Worm (Caenorhabditis elegans) whole organism, L4 larva: Measurements from ENCODE around the gene R03H10.11.
A peak's percentile ranks its signal among the peaks of the same experiment; 100 is the strongest.

Source experiments
- D1046.2 ChIP-seq: fragments of 200-800 bp; sonication (Bioruptor generic); IDR thresholded peaks from 2 replicates; pipeline ENCODE4 v1.3.6; 2022; ENCODE audit warnings: missing genetic modification characterization, missing compliant biosample characterization
- F10B5.3 ChIP-seq: sonication (generic microtip); optimal IDR thresholded peaks from 2 replicates; lab custom pipeline; 2016; ENCODE audit warnings: mild to moderate bottlenecking, missing genetic modification characterization, missing compliant biosample characterization
- F37D6.2 ChIP-seq: sonication (generic microtip); optimal IDR thresholded peaks from 2 replicates; lab custom pipeline; 2016; ENCODE audit warnings: mild to moderate bottlenecking, missing genetic modification characterization, missing compliant biosample characterization
- F49E8.2 ChIP-seq: sonication (generic microtip); optimal IDR thresholded peaks from 2 replicates; lab custom pipeline; 2016; ENCODE audit warnings: missing compliant biosample characterization, mild to moderate bottlenecking, missing genetic modification characterization, borderline replicate concordance
- R02D3.7 ChIP-seq: fragments of 150-350 bp; sonication (generic microtip); optimal IDR thresholded peaks from 3 replicates; lab custom pipeline; 2014; ENCODE audit warnings: missing biosample characterization, missing genetic modification characterization
- T20F7.1 ChIP-seq: fragments of 200-800 bp; sonication (Bioruptor generic); optimal IDR thresholded peaks from 2 replicates; lab custom pipeline; 2018; ENCODE audit warnings: mild to moderate bottlenecking, missing genetic modification characterization, missing compliant biosample characterization
- Y48G9A.11 ChIP-seq: fragments of 200-800 bp; sonication (Bioruptor generic); IDR thresholded peaks from 2 replicates; pipeline ENCODE4 v1.3.6; 2022; ENCODE audit warnings: missing genetic modification reagents, missing genetic modification characterization, missing compliant biosample characterization
- Y5F2A.4 ChIP-seq: fragments of 200-800 bp; sonication (Bioruptor generic); optimal IDR thresholded peaks from 2 replicates; lab custom pipeline; 2018; ENCODE audit warnings: mild to moderate bottlenecking, missing genetic modification characterization, missing compliant biosample characterization
- ZK337.2 ChIP-seq: fragments of 200-800 bp; sonication (Bioruptor generic); IDR thresholded peaks from 2 replicates; pipeline ENCODE4 v1.3.6; 2022; ENCODE audit warnings: missing genetic modification reagents, missing genetic modification characterization, missing compliant biosample characterization
- aha-1 ChIP-seq: fragments of 150-350 bp; peaks from one replicate; lab custom pipeline; 2014; ENCODE audit warnings: missing biosample characterization, missing genetic modification characterization
- aly-2 ChIP-seq: sonication (generic microtip); optimal IDR thresholded peaks from 2 replicates; lab custom pipeline; 2018; ENCODE audit warnings: missing biosample characterization, missing genetic modification characterization
- ama-1 ChIP-seq: fragments of 150-350 bp; optimal IDR thresholded peaks from 2 replicates; lab custom pipeline; 2014; ENCODE audit warnings: inconsistent platforms, mixed read lengths
- arid-1 ChIP-seq: fragments of 200-800 bp; sonication (Bioruptor generic); conservative IDR thresholded peaks from 2 replicates; pipeline ENCODE4 v1.3.6; 2022; ENCODE audit warnings: missing genetic modification reagents, missing genetic modification characterization, missing compliant biosample characterization
- ceh-32 ChIP-seq: sonication (generic microtip); optimal IDR thresholded peaks from 2 replicates; lab custom pipeline; 2016; ENCODE audit warnings: mild to moderate bottlenecking, missing genetic modification characterization, missing compliant biosample characterization; ENCODE audit not compliant: poor library complexity
- ceh-44 ChIP-seq: fragments of 200-800 bp; sonication (Bioruptor generic); IDR thresholded peaks from 2 replicates; pipeline ENCODE4 v1.3.6; 2022; ENCODE audit warnings: missing genetic modification reagents, missing genetic modification characterization, missing compliant biosample characterization
- ceh-62 ChIP-seq: sonication (generic microtip); optimal IDR thresholded peaks from 2 replicates; lab custom pipeline; 2017; ENCODE audit warnings: missing biosample characterization, missing genetic modification characterization
- ceh-82 ChIP-seq: sonication (generic microtip); optimal IDR thresholded peaks from 2 replicates; lab custom pipeline; 2017; ENCODE audit warnings: missing biosample characterization, missing genetic modification characterization
- ces-1 ChIP-seq: fragments of 150-350 bp; sonication (generic microtip); optimal IDR thresholded peaks from 4 replicates; lab custom pipeline; 2014; ENCODE audit warnings: missing biosample characterization, missing genetic modification reagents, missing genetic modification characterization
- ctbp-1 ChIP-seq: fragments of 200-800 bp; sonication (Bioruptor generic); IDR thresholded peaks from 2 replicates; pipeline ENCODE4 v1.3.6; 2022; ENCODE audit warnings: missing genetic modification reagents, missing genetic modification characterization, missing compliant biosample characterization
- daf-16 ChIP-seq, 3 experiments: sonication (generic microtip); optimal IDR thresholded peaks; 2 replicates each; lab custom pipeline; 2016 to 2017; ENCODE audit warnings: missing genetic modification characterization in 3 of 3, missing genetic modification reagents in 3 of 3, mild to moderate bottlenecking in 2 of 3, missing compliant biosample characterization in 2 of 3, missing biosample characterization in 1 of 3, moderate library complexity in 1 of 3
- dve-1 ChIP-seq: sonication (generic microtip); optimal IDR thresholded peaks from 2 replicates; lab custom pipeline; 2017; ENCODE audit warnings: antibody characterized with exemption, mild to moderate bottlenecking, missing genetic modification characterization, missing compliant biosample characterization; ENCODE audit not compliant: insufficient read depth
- fkh-10 ChIP-seq: fragments of 150-350 bp; optimal IDR thresholded peaks from 2 replicates; lab custom pipeline; 2014; ENCODE audit warnings: missing biosample characterization, missing genetic modification reagents, missing genetic modification characterization
- hlh-11 ChIP-seq: fragments of 200-800 bp; sonication (Bioruptor generic); optimal IDR thresholded peaks from 2 replicates; lab custom pipeline; 2018; ENCODE audit warnings: mild to moderate bottlenecking, missing genetic modification characterization, missing compliant biosample characterization
- lin-1 ChIP-seq: fragments of 200-800 bp; sonication (Bioruptor generic); IDR thresholded peaks from 2 replicates; pipeline ENCODE4 v1.3.6; 2022; ENCODE audit warnings: missing genetic modification reagents, missing genetic modification characterization, missing compliant biosample characterization
- lin-38 ChIP-seq: fragments of 200-800 bp; sonication (Bioruptor generic); IDR thresholded peaks from 2 replicates; pipeline ENCODE4 v1.3.6; 2022; ENCODE audit warnings: missing genetic modification reagents, missing genetic modification characterization, missing compliant biosample characterization
- mep-1 ChIP-seq: fragments of 150-350 bp; sonication (generic microtip); optimal IDR thresholded peaks from 3 replicates; lab custom pipeline; 2014; ENCODE audit warnings: missing biosample characterization, missing genetic modification characterization
- mes-2 ChIP-seq: sonication (generic microtip); optimal IDR thresholded peaks from 2 replicates; lab custom pipeline; 2016; ENCODE audit warnings: missing genotype, mild to moderate bottlenecking, missing genetic modification characterization, missing compliant biosample characterization; ENCODE audit not compliant: poor library complexity, severe bottlenecking
- nhr-111 ChIP-seq: fragments of 200-800 bp; sonication (Bioruptor generic); optimal IDR thresholded peaks from 2 replicates; lab custom pipeline; 2018; ENCODE audit warnings: mild to moderate bottlenecking, missing genetic modification characterization, missing compliant biosample characterization
- nhr-237 ChIP-seq: sonication (generic microtip); optimal IDR thresholded peaks from 2 replicates; lab custom pipeline; 2017; ENCODE audit warnings: missing biosample characterization, missing genetic modification characterization
- nhr-42 ChIP-seq: fragments of 200-800 bp; sonication (Bioruptor generic); IDR thresholded peaks from 2 replicates; pipeline ENCODE4 v1.3.6; 2022; ENCODE audit warnings: missing genetic modification characterization, missing compliant biosample characterization
- nhr-77 ChIP-seq: fragments of 150-350 bp; optimal IDR thresholded peaks from 2 replicates; lab custom pipeline; 2014; ENCODE audit warnings: missing biosample characterization, missing genetic modification characterization
- pha-4 ChIP-seq, 2 experiments: fragments of 150-350 bp in 1 of 2; fragments of 200-800 bp in 1 of 2; sonication (Bioruptor generic) in 1 of 2; IDR thresholded peaks in 1 of 2; optimal IDR thresholded peaks in 1 of 2; 2 replicates each; pipeline versions ENCODE4 v1.3.6 to Lab custom; 2014 to 2022; ENCODE audit warnings: missing genetic modification characterization in 2 of 2, missing genetic modification reagents in 2 of 2, missing biosample characterization in 1 of 2, missing compliant biosample characterization in 1 of 2
- rbr-2 ChIP-seq: sonication (generic microtip); optimal IDR thresholded peaks from 2 replicates; lab custom pipeline; 2016; ENCODE audit warnings: missing genotype, missing genetic modification characterization, missing compliant biosample characterization
- snpc-1.2 ChIP-seq: fragments of 200-800 bp; sonication (Bioruptor generic); IDR thresholded peaks from 2 replicates; pipeline ENCODE4 v1.3.6; 2022; ENCODE audit warnings: missing genetic modification reagents, missing genetic modification characterization, missing compliant biosample characterization
- unc-130 ChIP-seq: sonication (generic microtip); optimal IDR thresholded peaks from 2 replicates; lab custom pipeline; 2016; ENCODE audit warnings: missing genetic modification reagents, missing genetic modification characterization, missing compliant biosample characterization
- unc-62 ChIP-seq, 3 experiments: fragments of 150-350 bp in 1 of 3; sonication (generic microtip); optimal IDR thresholded peaks in 2 of 3; peaks in 1 of 3; 1 replicate in 1 of 3; 2 replicates in 2 of 3; lab custom pipeline; 2014 to 2017; ENCODE audit warnings: missing biosample characterization in 3 of 3, missing genetic modification characterization in 3 of 3, missing genetic modification reagents in 3 of 3, missing genotype in 1 of 3
- zag-1 ChIP-seq: fragments of 150-350 bp; optimal IDR thresholded peaks from 2 replicates; lab custom pipeline; 2014; ENCODE audit warnings: missing biosample characterization, missing genetic modification characterization
- zfp-2 ChIP-seq: sonication (generic microtip); optimal IDR thresholded peaks from 2 replicates; lab custom pipeline; 2016; ENCODE audit warnings: mild to moderate bottlenecking, missing genetic modification characterization, missing compliant biosample characterization
- zfp-3 ChIP-seq: fragments of 200-800 bp; sonication (Bioruptor generic); conservative IDR thresholded peaks from 2 replicates; pipeline ENCODE4 v1.3.6; 2022; ENCODE audit warnings: missing genetic modification reagents, missing genetic modification characterization, missing compliant biosample characterization
- zip-2 ChIP-seq: fragments of 150-350 bp; optimal IDR thresholded peaks from 2 replicates; lab custom pipeline; 2014; ENCODE audit warnings: missing biosample characterization, missing genetic modification characterization

R03H10.11 gene

ce11 chrII:4228112-4228770 is 45.8 kb downstream of the R03H10.11 start (continued):
- TF ChIP-seq Y5F2A.4 (no peak), zag-1 (tag; lab: Kevin White, UChicago) (no peak), mes-2 (tag; lab: Kevin White, UChicago) (no peak), ama-1 (lab: Kevin White, UChicago) (no peak), unc-62 (GFP tag; optimal IDR thresholded peaks at IDR 0.05 in 1 of 2; lab: Kevin White, UChicago) (peak in 1 of 2 experiments; percentile 89), unc-62 (tag; optimal IDR thresholded peaks at IDR 0.05; lab: Kevin White, UChicago) (no peak), zip-2 (tag; lab: Kevin White, UChicago) (no peak), nhr-77 (no peak)
- TF ChIP-seq, all 104 proteins: peak for 17

ce11 chrII:4229106-4229708 is 46.7 kb downstream of the R03H10.11 start, which contains the start of gene C16A11.3:
Gene C16A11.3, plus strand, starts transcription at chrII:4229545.
- TF ChIP-seq rbr-2 (tag; lab: Kevin White, UChicago) (no peak), ceh-32 (tag; lab: Kevin White, UChicago) (no peak), zfp-3 (0 out of 2 replicates have a peak, but pooled peaks have one; percentile 28), ama-1 (lab: Kevin White, UChicago) (no peak), nhr-237 (no peak), zag-1 (tag; lab: Kevin White, UChicago) (no peak), aha-1 (tag; lab: Kevin White, UChicago) (no peak), ceh-62 (tag; lab: Kevin White, UChicago) (no peak), F10B5.3 (tag; lab: Kevin White, UChicago) (no peak), F49E8.2 (tag; lab: Kevin White, UChicago) (peak; percentile 79), lin-38 (peak; percentile 70), pha-4 (GFP tag; IDR thresholded peaks at IDR 0.05; lab: Robert Waterston, UW) (peak; percentile 44; the same call in 1 of the 2 replicates), pha-4 (tag; optimal IDR thresholded peaks at IDR 0.05; lab: Kevin White, UChicago) (no peak), mep-1 (tag; lab: Kevin White, UChicago) (no peak), R02D3.7 (no peak), D1046.2 (no peak), ceh-44 (GFP tag; lab: Robert Waterston, UW) (no peak), fkh-10 (GFP tag; lab: Kevin White, UChicago) (no peak), arid-1 (GFP tag; lab: Robert Waterston, UW) (peak; percentile 41; the same call in 1 of the 2 replicates), ZK337.2 (GFP tag; lab: Robert Waterston, UW) (no peak), Y5F2A.4 (no peak), lin-1 (0 out of 2 replicates have a peak, but pooled peaks have one; percentile 26), daf-16 (GFP tag; optimal IDR thresholded peaks at IDR 0.05; lab: Kevin White, UChicago) (no peak), daf-16 (tag; optimal IDR thresholded peaks at IDR 0.05; lab: Kevin White, UChicago) (no peak), ctbp-1 (GFP tag; lab: Robert Waterston, UW) (no peak), dve-1 (tag; lab: Kevin White, UChicago) (no peak), nhr-42 (GFP tag; lab: Robert Waterston, UW) (no peak), aly-2 (tag; lab: Kevin White, UChicago) (no peak), hlh-11 (tag; lab: Kevin White, UChicago) (no peak), nhr-111 (GFP tag; lab: Kevin White, UChicago) (no peak), zfp-2 (no peak), unc-130 (peak; percentile 58), Y48G9A.11 (GFP tag; lab: Robert Waterston, UW) (peak; percentile 43), ceh-82 (tag; lab: Kevin White, UChicago) (no peak), T20F7.1 (GFP tag; lab: Kevin White, UChicago) (no peak), F37D6.2 (tag; lab: Kevin White, UChicago) (no peak), ces-1 (no peak), snpc-1.2 (GFP tag; lab: Robert Waterston, UW) (no peak)
- TF ChIP-seq, all 104 proteins: peak for 8
